Worm (Caenorhabditis elegans) whole organism, early embryonic: ENCODE results near the gene srd-40.

ENCODE experiments used
- F13C5.2 ChIP-seq: sonication (generic microtip); optimal IDR thresholded peaks from 2 replicates; lab custom pipeline; 2017; ENCODE audit warnings: mild to moderate bottlenecking, missing genetic modification characterization, inconsistent platforms, missing compliant biosample characterization
- ama-1 ChIP-seq: fragments of 150-350 bp; optimal IDR thresholded peaks from 2 replicates; lab custom pipeline; 2014
- pes-1 ChIP-seq: fragments of 200-800 bp; sonication (Bioruptor generic); IDR thresholded peaks from 2 replicates; pipeline ENCODE4 v1.3.6; 2022; ENCODE audit warnings: missing genetic modification reagents, missing genetic modification characterization, missing compliant biosample characterization

DNA sequence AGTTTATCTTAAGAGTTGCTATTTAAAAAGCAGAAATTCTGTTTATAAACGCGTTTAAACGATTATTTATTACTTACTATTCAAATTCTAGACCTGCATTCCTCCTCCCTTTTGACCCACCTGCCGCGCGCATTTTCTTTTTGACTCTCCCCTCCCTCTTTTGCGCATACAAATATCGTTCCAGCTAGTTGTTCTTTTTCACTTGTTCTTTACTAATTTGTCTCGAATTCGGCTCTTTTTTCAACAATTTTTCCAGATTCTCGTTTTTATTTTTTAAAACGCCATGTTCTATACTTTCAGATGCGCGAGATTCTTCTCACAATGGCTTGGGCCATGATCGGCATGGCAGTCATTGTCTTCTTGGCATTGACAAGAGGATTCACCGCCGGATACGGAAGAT is 41.8 kb downstream of the srd-40 start, which contains the start of gene F19H6.4:
- TF ChIP-seq F13C5.2 = no peak
- TF ChIP-seq ama-1 (lab: Kevin White, UChicago) = no peak
- TF ChIP-seq pes-1 (GFP tag; lab: Robert Waterston, UW) = no peak
